Fruit fly (Drosophila melanogaster) whole organism, embryonic: ENCODE measurements around the gene nan.
A peak's percentile ranks its signal among the peaks of the same experiment; 100 is the strongest.

Source experiments
- B-H1 ChIP-seq: fragments of 200-800 bp; sonication (Bioruptor generic); IDR thresholded peaks from 3 replicates; pipeline ENCODE4 v1.3.6; 2022; ENCODE audit warnings: missing biosample characterization, missing genetic modification characterization
- Blimp-1 ChIP-seq: fragments of 200-800 bp; sonication (Bioruptor generic); optimal IDR thresholded peaks from 3 replicates; lab custom pipeline; 2018; ENCODE audit warnings: missing biosample characterization, missing genetic modification characterization, mild to moderate bottlenecking, moderate library complexity, missing genetic modification reagents
- CG10267 ChIP-seq: fragments of 200-800 bp; sonication (Bioruptor generic); optimal IDR thresholded peaks from 2 replicates; lab custom pipeline; 2018; ENCODE audit warnings: missing biosample characterization, mild to moderate bottlenecking, missing genetic modification characterization, moderate library complexity
- CG11398 ChIP-seq: fragments of 200-800 bp; sonication (Bioruptor generic); optimal IDR thresholded peaks from 2 replicates; lab custom pipeline; 2016; ENCODE audit warnings: missing biosample characterization, missing genetic modification characterization
- CG1233 ChIP-seq: fragments of 200-800 bp; sonication (Bioruptor generic); optimal IDR thresholded peaks from 4 replicates; lab custom pipeline; 2018; ENCODE audit warnings: missing biosample characterization, mild to moderate bottlenecking, missing genetic modification characterization
- CG12769 ChIP-seq: fragments of 200-800 bp; sonication (Bioruptor generic); optimal IDR thresholded peaks from 2 replicates; lab custom pipeline; 2019; ENCODE audit warnings: missing biosample characterization, mild to moderate bottlenecking, missing genetic modification characterization, moderate library complexity
- CG13287 ChIP-seq: fragments of 200-800 bp; sonication (Bioruptor generic); IDR thresholded peaks from 2 replicates; pipeline ENCODE4 v1.3.6; 2022; ENCODE audit warnings: missing biosample characterization, missing genetic modification characterization; ENCODE audit not compliant: partially characterized antibody
- CG14860 ChIP-seq: fragments of 200-800 bp; sonication (Bioruptor generic); IDR thresholded peaks from 3 replicates; pipeline ENCODE4 v1.3.6; 2022; ENCODE audit warnings: missing biosample characterization, missing genetic modification characterization; ENCODE audit not compliant: partially characterized antibody
- CG17328 ChIP-seq: fragments of 200-800 bp; sonication (Bioruptor generic); IDR thresholded peaks from 2 replicates; pipeline ENCODE4 v1.3.6; 2022; ENCODE audit warnings: missing biosample characterization, missing genetic modification characterization
- CG2202 ChIP-seq: fragments of 200-800 bp; sonication (Bioruptor generic); optimal IDR thresholded peaks from 2 replicates; lab custom pipeline; 2018; ENCODE audit warnings: missing biosample characterization, mild to moderate bottlenecking, missing genetic modification characterization
- CG32772 ChIP-seq: fragments of 200-800 bp; sonication (Bioruptor generic); IDR thresholded peaks from 2 replicates; pipeline ENCODE4 v1.3.6; 2022; ENCODE audit warnings: missing biosample characterization, missing genetic modification characterization
- CG6654 ChIP-seq: fragments of 200-800 bp; sonication (Bioruptor generic); optimal IDR thresholded peaks from 2 replicates; lab custom pipeline; 2017; ENCODE audit warnings: missing biosample characterization, mild to moderate bottlenecking, missing genetic modification characterization
- CG7271 ChIP-seq: fragments of 200-800 bp; sonication (Bioruptor generic); optimal IDR thresholded peaks from 2 replicates; lab custom pipeline; 2018; ENCODE audit warnings: missing biosample characterization, mild to moderate bottlenecking, missing genetic modification characterization, moderate library complexity
- CG7357 ChIP-seq: fragments of 200-800 bp; sonication (Bioruptor generic); IDR thresholded peaks from 3 replicates; pipeline ENCODE4 v1.3.6; 2022; ENCODE audit warnings: missing biosample characterization, missing genetic modification characterization
- CG7372 ChIP-seq: fragments of 200-800 bp; sonication (Bioruptor generic); IDR thresholded peaks from 2 replicates; pipeline ENCODE4 v1.3.6; 2022; ENCODE audit warnings: missing biosample characterization, missing genetic modification characterization
- CG7963 ChIP-seq: fragments of 200-800 bp; sonication (Bioruptor generic); IDR thresholded peaks from 3 replicates; pipeline ENCODE4 v1.3.6; 2022; ENCODE audit warnings: missing biosample characterization, missing genetic modification characterization; ENCODE audit not compliant: partially characterized antibody
- CG8089 ChIP-seq: fragments of 200-800 bp; sonication (Bioruptor generic); optimal IDR thresholded peaks from 3 replicates; lab custom pipeline; 2016; ENCODE audit warnings: missing biosample characterization, missing genetic modification characterization
- D19B ChIP-seq: fragments of 200-800 bp; sonication (Bioruptor generic); optimal IDR thresholded peaks from 2 replicates; lab custom pipeline; 2017; ENCODE audit warnings: missing biosample characterization, mild to moderate bottlenecking, missing genetic modification characterization
- Dad ChIP-seq: fragments of 200-800 bp; sonication (Bioruptor generic); optimal IDR thresholded peaks from 3 replicates; lab custom pipeline; 2016; ENCODE audit warnings: missing biosample characterization, missing genetic modification characterization
- Dll ChIP-seq: fragments of 200-800 bp; sonication (Bioruptor generic); IDR thresholded peaks from 4 replicates; pipeline ENCODE4 v1.3.6; 2022; ENCODE audit warnings: missing biosample characterization, missing genetic modification characterization; ENCODE audit not compliant: partially characterized antibody
- Eip74EF ChIP-seq, 2 experiments: fragments of 200-800 bp in 1 of 2; fragments of >200 bp in 1 of 2; sonication (Bioruptor generic) in 1 of 2; optimal IDR thresholded peaks; 2 replicates each; lab custom pipeline; 2017 to 2019; ENCODE audit warnings: missing biosample characterization in 2 of 2, missing genetic modification characterization in 2 of 2, mild to moderate bottlenecking in 1 of 2, moderate library complexity in 1 of 2
- Elba2 ChIP-seq: fragments of 200-800 bp; sonication (Bioruptor generic); optimal IDR thresholded peaks from 3 replicates; lab custom pipeline; 2016; ENCODE audit warnings: missing biosample characterization, missing genetic modification characterization
- Ets65A ChIP-seq: fragments of 200-800 bp; sonication (Bioruptor generic); peaks from one replicate; lab custom pipeline; 2016; ENCODE audit warnings: missing biosample characterization, missing genetic modification characterization
- Ets97D ChIP-seq: fragments of 200-800 bp; sonication (Bioruptor generic); optimal IDR thresholded peaks from 3 replicates; lab custom pipeline; 2016; ENCODE audit warnings: missing biosample characterization, missing genetic modification characterization
- HLH54F ChIP-seq: fragments of 200-800 bp; sonication (Bioruptor generic); optimal IDR thresholded peaks from 3 replicates; lab custom pipeline; 2016; ENCODE audit warnings: missing biosample characterization, missing genetic modification characterization
- Hmr ChIP-seq: fragments of 200-800 bp; sonication (Bioruptor generic); optimal IDR thresholded peaks from 3 replicates; lab custom pipeline; 2017; ENCODE audit warnings: mild to moderate bottlenecking, missing biosample characterization, missing genetic modification reagents, missing genetic modification characterization
- Opbp ChIP-seq: fragments of 200-800 bp; sonication (Bioruptor generic); IDR thresholded peaks from 3 replicates; pipeline ENCODE4 v1.3.6; 2022; ENCODE audit warnings: missing biosample characterization, missing genetic modification characterization; ENCODE audit not compliant: partially characterized antibody
- Poxn ChIP-seq: fragments of 200-800 bp; sonication (Bioruptor generic); IDR thresholded peaks from 2 replicates; pipeline ENCODE4 v1.3.6; 2022; ENCODE audit warnings: missing biosample characterization, missing genetic modification characterization
- Ravus ChIP-seq: fragments of 200-800 bp; sonication (Bioruptor generic); IDR thresholded peaks from 2 replicates; pipeline ENCODE4 v1.3.6; 2022; ENCODE audit warnings: missing biosample characterization, missing genetic modification characterization
- Ssrp ChIP-seq: fragments of 200-800 bp; sonication (Bioruptor generic); optimal IDR thresholded peaks from 2 replicates; lab custom pipeline; 2018; ENCODE audit warnings: missing biosample characterization, mild to moderate bottlenecking, missing genetic modification characterization, moderate library complexity
- ap ChIP-seq: fragments of 200-800 bp; sonication (Bioruptor generic); IDR thresholded peaks from 2 replicates; pipeline ENCODE4 v1.3.6; 2022; ENCODE audit warnings: missing biosample characterization, missing genetic modification characterization
- bigmax ChIP-seq: fragments of 200-800 bp; sonication (Bioruptor generic); optimal IDR thresholded peaks from 2 replicates; lab custom pipeline; 2018; ENCODE audit warnings: missing biosample characterization, mild to moderate bottlenecking, missing genetic modification characterization
- chif ChIP-seq, 2 experiments: fragments of 200-800 bp; sonication (Bioruptor generic); optimal IDR thresholded peaks; 3 replicates each; lab custom pipeline; 2016; ENCODE audit warnings: missing biosample characterization in 2 of 2, missing genetic modification characterization in 2 of 2
- corto ChIP-seq: fragments of 200-800 bp; sonication (Bioruptor generic); optimal IDR thresholded peaks from 2 replicates; lab custom pipeline; 2016; ENCODE audit warnings: missing biosample characterization, mild to moderate bottlenecking, missing genetic modification characterization, moderate library complexity
- crp ChIP-seq, 2 experiments: fragments of 200-800 bp; sonication (Bioruptor generic); optimal IDR thresholded peaks; 2 replicates in 1 of 2; 3 replicates in 1 of 2; lab custom pipeline; 2017; ENCODE audit warnings: missing biosample characterization in 2 of 2, missing genetic modification characterization in 2 of 2, mild to moderate bottlenecking in 1 of 2, moderate library complexity in 1 of 2
- dysf ChIP-seq: fragments of 200-800 bp; sonication (Bioruptor generic); IDR thresholded peaks from 3 replicates; pipeline ENCODE4 v1.3.6; 2022; ENCODE audit warnings: missing biosample characterization, missing genetic modification characterization
- en ChIP-seq: fragments of 200-800 bp; sonication (Bioruptor generic); optimal IDR thresholded peaks from 2 replicates; lab custom pipeline; 2016; ENCODE audit warnings: missing biosample characterization, missing genetic modification characterization
- hth ChIP-seq: fragments of >200 bp; optimal IDR thresholded peaks from 2 replicates; lab custom pipeline; 2017; ENCODE audit warnings: inconsistent platforms
- ind ChIP-seq: fragments of 200-800 bp; sonication (Bioruptor generic); optimal IDR thresholded peaks from 3 replicates; lab custom pipeline; 2016; ENCODE audit warnings: missing biosample characterization, missing genetic modification characterization
- jumu ChIP-seq: fragments of 200-800 bp; sonication (Bioruptor generic); optimal IDR thresholded peaks from 3 replicates; lab custom pipeline; 2016; ENCODE audit warnings: missing biosample characterization, missing genetic modification characterization
- kah ChIP-seq: fragments of 200-800 bp; sonication (Bioruptor generic); optimal IDR thresholded peaks from 2 replicates; lab custom pipeline; 2018; ENCODE audit warnings: missing biosample characterization, mild to moderate bottlenecking, missing genetic modification characterization
- lola ChIP-seq, 3 experiments: fragments of >200 bp in 2 of 3; fragments of 200-800 bp in 1 of 3; sonication (Bioruptor generic) in 1 of 3; optimal IDR thresholded peaks; 2 replicates each; lab custom pipeline; 2017 to 2019; ENCODE audit warnings: missing biosample characterization in 3 of 3, missing genetic modification characterization in 3 of 3, mild to moderate bottlenecking in 1 of 3, moderate library complexity in 1 of 3
- lov ChIP-seq, 2 experiments: fragments of 200-800 bp in 1 of 2; fragments of >200 bp in 1 of 2; sonication (Bioruptor generic) in 1 of 2; IDR thresholded peaks in 1 of 2; optimal IDR thresholded peaks in 1 of 2; 2 replicates in 1 of 2; 3 replicates in 1 of 2; pipeline versions ENCODE4 v1.3.6 to Lab custom; 2017 to 2022; ENCODE audit warnings: missing biosample characterization in 1 of 2, missing genetic modification characterization in 1 of 2
- onecut ChIP-seq: fragments of 200-800 bp; sonication (Bioruptor generic); IDR thresholded peaks from 2 replicates; pipeline ENCODE4 v1.3.6; 2022; ENCODE audit warnings: missing biosample characterization, missing genetic modification characterization
- pita ChIP-seq: fragments of 200-800 bp; sonication (Bioruptor generic); optimal IDR thresholded peaks from 2 replicates; lab custom pipeline; 2017; ENCODE audit warnings: missing biosample characterization, mild to moderate bottlenecking, missing genetic modification characterization
- ssp ChIP-seq: fragments of 200-800 bp; sonication (Bioruptor generic); IDR thresholded peaks from 2 replicates; pipeline ENCODE4 v1.3.6; 2022; ENCODE audit warnings: missing biosample characterization, missing genetic modification characterization
- sug ChIP-seq: fragments of 200-800 bp; optimal IDR thresholded peaks from 2 replicates; lab custom pipeline; 2019; ENCODE audit warnings: missing biosample characterization, mild to moderate bottlenecking, missing genetic modification characterization, moderate library complexity
- zf30C ChIP-seq: fragments of 200-800 bp; sonication (Bioruptor generic); optimal IDR thresholded peaks from 3 replicates; lab custom pipeline; 2018; ENCODE audit warnings: missing biosample characterization, mild to moderate bottlenecking, missing genetic modification characterization

nan gene

dm6 chr3L:14190625-14191475, 1.4 kb upstream of the nan start, which contains the start of gene nuf (continued):
- TF ChIP-seq zf30C (GFP tag; lab: Kevin White, UChicago) (no peak), CG7357 (no peak), sug (peak; percentile 9), hth (lab: Kevin White, UChicago) (no peak), chif (GFP tag; optimal IDR thresholded peaks at IDR 0.05; lab: Kevin White, UChicago) (no peak), CG14860 (GFP tag; lab: Robert Waterston, UW) (no peak), CG7271 (tag; lab: Kevin White, UChicago) (peak; percentile 29), bigmax (GFP tag; lab: Kevin White, UChicago) (peak; percentile 24), ind (GFP tag; lab: Kevin White, UChicago) (no peak), crp (GFP tag; optimal IDR thresholded peaks at IDR 0.05; lab: Kevin White, UChicago) (no peak), Dll (GFP tag; lab: Robert Waterston, UW) (no peak; the same call in 3 of the 4 replicates), Ssrp (tag; lab: Kevin White, UChicago) (no peak), pita (GFP tag; lab: Kevin White, UChicago) (peak; percentile 61), D19B (GFP tag; lab: Kevin White, UChicago) (no peak), CG8089 (no peak), B-H1 (GFP tag; lab: Robert Waterston, UW) (no peak; the same call in 2 of the 3 replicates), corto (GFP tag; lab: Kevin White, UChicago) (no peak), CG32772 (GFP tag; lab: Robert Waterston, UW) (no peak), jumu (GFP tag; lab: Kevin White, UChicago) (no peak), CG6654 (GFP tag; lab: Kevin White, UChicago) (no peak), CG12769 (tag; lab: Kevin White, UChicago) (peak; percentile 24), CG1233 (peak; percentile 15), CG7372 (GFP tag; lab: Robert Waterston, UW) (no peak), Opbp (no peak; the same call in 2 of the 3 replicates), Dad (GFP tag; lab: Kevin White, UChicago) (peak; percentile 7), Eip74EF (GFP tag; optimal IDR thresholded peaks at IDR 0.05; lab: Kevin White, UChicago) (peak in 1 of 2 experiments; percentile 83), Poxn (no peak), CG13287 (GFP tag; lab: Robert Waterston, UW) (peak; percentile 35; the same call in 1 of the 2 replicates), Blimp-1 (GFP tag; lab: Kevin White, UChicago) (peak; percentile 18), CG2202 (tag; lab: Kevin White, UChicago) (peak; percentile 25), Hmr (GFP tag; lab: Kevin White, UChicago) (peak; percentile 46), ap (GFP tag; lab: Robert Waterston, UW) (no peak), dysf (GFP tag; lab: Robert Waterston, UW) (no peak), HLH54F (GFP tag; lab: Kevin White, UChicago) (no peak), CG10267 (peak; percentile 54), Elba2 (no peak), onecut (GFP tag; lab: Robert Waterston, UW) (peak; percentile 54), en (GFP tag; lab: Kevin White, UChicago) (no peak), lov (optimal IDR thresholded peaks at IDR 0.05; lab: Kevin White, UChicago) (no peak), lov (GFP tag; IDR thresholded peaks at IDR 0.05; lab: Robert Waterston, UW) (peak; percentile 27; the same call in 1 of the 3 replicates), lola (GFP tag; optimal IDR thresholded peaks at IDR 0.05; lab: Kevin White, UChicago) (no peak), ssp (GFP tag; lab: Robert Waterston, UW) (no peak), CG17328 (peak; percentile 65), CG7963 (peak; percentile 32; the same call in 1 of the 3 replicates), kah (GFP tag; lab: Kevin White, UChicago) (peak; percentile 62), Ets65A (GFP tag; lab: Kevin White, UChicago) (no peak), Ravus (GFP tag; lab: Robert Waterston, UW) (no peak), Ets97D (peak; percentile 88), CG11398 (no peak)
